Fruit fly (Drosophila melanogaster): ENCODE measurements around the gene CG2519.
A peak's percentile ranks its signal among the peaks of the same experiment; 100 is the strongest.

Gene CG2519

dm6 chr3R:5547464-5547943 is at the start of gene CG2519 (continued):
- TF ChIP-seq CG34406 (GFP tag; optimal IDR thresholded peaks at IDR 0.05) = no peak
- no peak for TF ChIP-seq CG3919 (GFP tag; optimal IDR thresholded peaks at IDR 0.05)
- TF ChIP-seq Sox14 (GFP tag; optimal IDR thresholded peaks at IDR 0.05) = peak; percentile 47
- no peak for TF ChIP-seq CG10631 (GFP tag; optimal IDR thresholded peaks at IDR 0.05)
- TF ChIP-seq Hr38 (GFP tag; optimal IDR thresholded peaks at IDR 0.05) = no peak
- TF ChIP-seq CG6854 (GFP tag; optimal IDR thresholded peaks at IDR 0.05) = no peak
- no peak for TF ChIP-seq acj6 (GFP tag; optimal IDR thresholded peaks at IDR 0.05)
- TF ChIP-seq topi (GFP tag; optimal IDR thresholded peaks at IDR 0.05) = no peak

dm6 chr3R:5594878-5595277 is 47.3 kb upstream of the CG2519 start:
- TF ChIP-seq CG16779 (tag; optimal IDR thresholded peaks at IDR 0.05) (no peak), Hr39 (GFP tag; optimal IDR thresholded peaks at IDR 0.05) (no peak), pdm3 (GFP tag; optimal IDR thresholded peaks at IDR 0.05) (no peak), OdsH (GFP tag; optimal IDR thresholded peaks at IDR 0.05) (no peak), Eip78C (GFP tag) (no peak), fd59A (GFP tag; optimal IDR thresholded peaks at IDR 0.05) (no peak), CG32006 (GFP tag; optimal IDR thresholded peaks at IDR 0.05) (no peak), Ets21C (GFP tag; optimal IDR thresholded peaks at IDR 0.05) (no peak), Gug (GFP tag; IDR thresholded peaks at IDR 0.05) (no peak), salr (GFP tag; optimal IDR thresholded peaks at IDR 0.05) (no peak), dsx (GFP tag; optimal IDR thresholded peaks at IDR 0.05; ENCODE audit: poor library complexity, severe bottlenecking) (peak; percentile 97), eg (GFP tag; IDR thresholded peaks at IDR 0.05) (0 out of 3 replicates have a peak, but pooled peaks have one; percentile 22)

- TF ChIP-seq CG10631 (GFP tag; optimal IDR thresholded peaks at IDR 0.05) (no peak), fkh (GFP tag; optimal IDR thresholded peaks at IDR 0.05) (peak; percentile 53), Eip78C (GFP tag) (peak; percentile 52), svp (GFP tag) (peak; percentile 93)
Observed at dm6 chr3R:5592009-5592572, 44.5 kb upstream of the CG2519 start.

- TF ChIP-seq esn (GFP tag; optimal IDR thresholded peaks at IDR 0.05) (peak; percentile 11), Eip78C (GFP tag) (peak; percentile 61), CG3032 (tag; optimal IDR thresholded peaks at IDR 0.05) (peak; percentile 58), CG4318 (GFP tag; optimal IDR thresholded peaks at IDR 0.05) (no peak), Eip75B (GFP tag; optimal IDR thresholded peaks at IDR 0.05) (no peak), CG3919 (GFP tag; optimal IDR thresholded peaks at IDR 0.05) (no peak), CG11294 (GFP tag; IDR thresholded peaks at IDR 0.05) (no peak), CG10669 (GFP tag; optimal IDR thresholded peaks at IDR 0.05) (no peak), dsx (GFP tag; optimal IDR thresholded peaks at IDR 0.05; ENCODE audit: poor library complexity, severe bottlenecking) (peak; percentile 38), eg (GFP tag; IDR thresholded peaks at IDR 0.05) (no peak; the same call in 2 of the 3 replicates), acj6 (GFP tag; optimal IDR thresholded peaks at IDR 0.05) (no peak), Hr38 (GFP tag; optimal IDR thresholded peaks at IDR 0.05) (no peak), CG6276 (GFP tag; optimal IDR thresholded peaks at IDR 0.05) (no peak), CG11762 (GFP tag; optimal IDR thresholded peaks at IDR 0.05; ENCODE audit: insufficient read depth) (no peak), lz (GFP tag; optimal IDR thresholded peaks at IDR 0.05) (peak; percentile 26), CG6808 (GFP tag; optimal IDR thresholded peaks at IDR 0.05) (no peak), CG31627 (GFP tag; optimal IDR thresholded peaks at IDR 0.05) (peak; percentile 49), topi (GFP tag; optimal IDR thresholded peaks at IDR 0.05) (peak; percentile 20), Sox15 (GFP tag; optimal IDR thresholded peaks at IDR 0.05) (peak; percentile 2), spab (GFP tag; optimal IDR thresholded peaks at IDR 0.05) (no peak), achi (GFP tag; optimal IDR thresholded peaks at IDR 0.05) (peak; percentile 95), Eip93F (GFP tag; optimal IDR thresholded peaks at IDR 0.05) (no peak), CG1621 (tag; optimal IDR thresholded peaks at IDR 0.05) (peak; percentile 9), Ets96B (tag; optimal IDR thresholded peaks at IDR 0.05) (peak; percentile 7), CG6854 (GFP tag; optimal IDR thresholded peaks at IDR 0.05) (peak; percentile 10), cyc (GFP tag; optimal IDR thresholded peaks at IDR 0.05) (peak; percentile 37), fkh (GFP tag; optimal IDR thresholded peaks at IDR 0.05) (peak; percentile 92), Hr39 (GFP tag; optimal IDR thresholded peaks at IDR 0.05) (no peak)
Observed at dm6 chr3R:5591398-5591853, 43.9 kb upstream of the CG2519 start, which contains the start of the genes noi and Vha26. Gene noi, minus strand, starts transcription at chr3R:5591459. Gene Vha26, plus strand, starts transcription at chr3R:5591763.
